Fruit fly (Drosophila melanogaster) whole organism, prepupa: ENCODE results near the gene CG44954.

Experiments used
- CG16779 ChIP-seq: fragments of 200-800 bp; sonication (Bioruptor generic); optimal IDR thresholded peaks from 3 replicates; lab custom pipeline; 2017; ENCODE audit warnings: missing biosample characterization, mild to moderate bottlenecking, missing genetic modification characterization
- CG3919 ChIP-seq: fragments of 200-800 bp; sonication (Bioruptor generic); optimal IDR thresholded peaks from 3 replicates; lab custom pipeline; 2016; ENCODE audit warnings: missing biosample characterization, missing genetic modification characterization
- dsx ChIP-seq: fragments of 200-800 bp; optimal IDR thresholded peaks from 3 replicates; lab custom pipeline; 2019; ENCODE audit warnings: missing biosample characterization, mild to moderate bottlenecking, missing genetic modification characterization, moderate library complexity; ENCODE audit not compliant: poor library complexity, severe bottlenecking
- pdm3 ChIP-seq: fragments of 200-800 bp; sonication (Bioruptor generic); optimal IDR thresholded peaks from 3 replicates; lab custom pipeline; 2016; ENCODE audit warnings: missing biosample characterization, missing genetic modification characterization

dm6 chr3R:30621806-30622205 is at the start of gene CG44954:
- TF ChIP-seq pdm3 (GFP tag; lab: Kevin White, UChicago): no peak
- no peak for TF ChIP-seq dsx (GFP tag; lab: Kevin White, UChicago)
- no peak for TF ChIP-seq CG3919 (GFP tag; lab: Kevin White, UChicago)
- no peak for TF ChIP-seq CG16779 (tag; lab: Kevin White, UChicago)
